Worm (Caenorhabditis elegans) whole organism, L2 larva: ENCODE data around the gene nspd-3.
A peak's percentile ranks its signal among the peaks of the same experiment; 100 is the strongest.

Experiments
- blmp-1 ChIP-seq: sonication (generic microtip); optimal IDR thresholded peaks from 2 replicates; lab custom pipeline; 2017; ENCODE audit warnings: missing genetic modification characterization, mild to moderate bottlenecking, missing compliant biosample characterization, antibody characterized with exemption, moderate library complexity; ENCODE audit not compliant: insufficient read depth
- ceh-82 ChIP-seq: fragments of 150-350 bp; optimal IDR thresholded peaks from 2 replicates; lab custom pipeline; 2014; ENCODE audit warnings: missing biosample characterization, missing genetic modification characterization
- elt-3 ChIP-seq: sonication (generic microtip); optimal IDR thresholded peaks from 2 replicates; lab custom pipeline; 2017; ENCODE audit warnings: missing biosample characterization, missing genetic modification characterization
- lin-13 ChIP-seq: fragments of 150-350 bp; optimal IDR thresholded peaks from 2 replicates; lab custom pipeline; 2014; ENCODE audit warnings: missing biosample characterization, missing genetic modification reagents, missing genetic modification characterization
- lin-39 ChIP-seq: fragments of 150-350 bp; optimal IDR thresholded peaks from 2 replicates; lab custom pipeline; 2014; ENCODE audit warnings: missing biosample characterization, missing genetic modification reagents, missing genetic modification characterization
- lsy-2 ChIP-seq, 2 experiments: fragments of 150-350 bp in 1 of 2; sonication (generic microtip) in 1 of 2; optimal IDR thresholded peaks; 2 replicates each; lab custom pipeline; 2014 to 2017; ENCODE audit warnings: missing biosample characterization in 2 of 2, missing genetic modification characterization in 2 of 2
- mab-5 ChIP-seq: fragments of 150-350 bp; optimal IDR thresholded peaks from 2 replicates; lab custom pipeline; 2014; ENCODE audit warnings: missing biosample characterization, missing genetic modification characterization
- nhr-12 ChIP-seq: fragments of 150-350 bp; optimal IDR thresholded peaks from 2 replicates; lab custom pipeline; 2014; ENCODE audit warnings: missing biosample characterization, missing genetic modification characterization
- nhr-237 ChIP-seq: fragments of 150-350 bp; optimal IDR thresholded peaks from 2 replicates; lab custom pipeline; 2014; ENCODE audit warnings: missing biosample characterization, missing genetic modification characterization
- snpc-4 ChIP-seq: fragments of 150-350 bp; optimal IDR thresholded peaks from 2 replicates; lab custom pipeline; 2014; ENCODE audit warnings: missing biosample characterization, missing genetic modification characterization
- unc-55 ChIP-seq: fragments of 150-350 bp; sonication (generic microtip); optimal IDR thresholded peaks from 3 replicates; lab custom pipeline; 2014; ENCODE audit warnings: missing biosample characterization, missing genetic modification reagents, missing genetic modification characterization
- unc-62 ChIP-seq: fragments of 150-350 bp; optimal IDR thresholded peaks from 2 replicates; lab custom pipeline; 2014; ENCODE audit warnings: missing biosample characterization, missing genetic modification reagents, missing genetic modification characterization
- ztf-4 ChIP-seq: fragments of 150-350 bp; optimal IDR thresholded peaks from 2 replicates; lab custom pipeline; 2014; ENCODE audit warnings: missing biosample characterization, missing genetic modification characterization

DNA sequence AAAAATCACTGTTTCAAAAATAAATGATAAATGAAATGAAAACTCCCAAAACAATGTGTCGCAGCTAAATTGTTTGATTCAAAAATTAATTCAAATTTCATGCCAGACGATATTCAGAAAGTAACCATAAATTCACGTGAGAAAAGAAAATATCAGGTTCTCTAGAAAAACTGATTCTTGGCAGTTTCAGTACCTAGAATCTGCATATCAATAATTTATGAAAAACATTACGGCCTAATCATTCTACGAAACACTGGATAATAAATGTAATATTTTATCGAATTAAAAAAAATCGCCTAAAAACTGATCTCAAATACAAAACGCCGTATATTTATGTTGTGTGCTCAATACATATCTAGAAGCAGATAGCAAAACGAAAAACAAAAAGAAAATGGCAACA lies 38.0 kb upstream of the nspd-3 start:
- no peak for TF ChIP-seq ceh-82 (tag; lab: Kevin White, UChicago)
- no peak for TF ChIP-seq snpc-4
- no peak for TF ChIP-seq unc-55 (GFP tag; lab: Kevin White, UChicago)
- TF ChIP-seq mab-5, result no peak
- no peak for TF ChIP-seq nhr-12 (tag; lab: Kevin White, UChicago)
- TF ChIP-seq unc-62 (GFP tag; lab: Kevin White, UChicago), result no peak
- TF ChIP-seq lin-13 (GFP tag; lab: Kevin White, UChicago), result no peak
- no peak for TF ChIP-seq blmp-1 (tag; lab: Kevin White, UChicago)
- peak in 1 of 2 experiments; percentile 18 for TF ChIP-seq lsy-2 (tag; optimal IDR thresholded peaks at IDR 0.05; lab: Kevin White, UChicago)
- TF ChIP-seq elt-3, result no peak
- TF ChIP-seq lin-39 (tag; lab: Kevin White, UChicago), result no peak
- TF ChIP-seq ztf-4, result no peak
- no peak for TF ChIP-seq nhr-237 (tag; lab: Kevin White, UChicago)
